Worm (Caenorhabditis elegans) whole organism, L2 larva: Measurements from ENCODE around the gene F23A7.8.

ENCODE experiments used
- aly-2 ChIP-seq: fragments of 150-350 bp; optimal IDR thresholded peaks from 2 replicates; lab custom pipeline; 2014; ENCODE audit warnings: missing biosample characterization, missing genetic modification characterization
- gmeb-1 ChIP-seq: fragments of 150-350 bp; optimal IDR thresholded peaks from 2 replicates; lab custom pipeline; 2014; ENCODE audit warnings: missing biosample characterization, missing genetic modification characterization
- lin-39 ChIP-seq: fragments of 150-350 bp; optimal IDR thresholded peaks from 2 replicates; lab custom pipeline; 2014; ENCODE audit warnings: missing biosample characterization, missing genetic modification reagents, missing genetic modification characterization
- lsy-2 ChIP-seq, 2 experiments: fragments of 150-350 bp in 1 of 2; sonication (generic microtip) in 1 of 2; optimal IDR thresholded peaks; 2 replicates each; lab custom pipeline; 2014 to 2017; ENCODE audit warnings: missing biosample characterization in 2 of 2, missing genetic modification characterization in 2 of 2
- nhr-10 ChIP-seq: sonication (generic microtip); optimal IDR thresholded peaks from 2 replicates; lab custom pipeline; 2017; ENCODE audit warnings: missing biosample characterization, missing genetic modification characterization
- nhr-12 ChIP-seq: fragments of 150-350 bp; optimal IDR thresholded peaks from 2 replicates; lab custom pipeline; 2014; ENCODE audit warnings: missing biosample characterization, missing genetic modification characterization
- nhr-129 ChIP-seq: fragments of 150-350 bp; optimal IDR thresholded peaks from 2 replicates; lab custom pipeline; 2014; ENCODE audit warnings: missing biosample characterization, missing genetic modification characterization
- skn-1 ChIP-seq: sonication (generic microtip); optimal IDR thresholded peaks from 2 replicates; lab custom pipeline; 2017; ENCODE audit warnings: missing biosample characterization, missing genetic modification characterization
- ztf-11 ChIP-seq: sonication (generic microtip); optimal IDR thresholded peaks from 2 replicates; lab custom pipeline; 2017; ENCODE audit warnings: missing biosample characterization, missing genetic modification characterization

- TF ChIP-seq nhr-129 (tag; lab: Kevin White, UChicago) (no peak), lsy-2 (tag; optimal IDR thresholded peaks at IDR 0.05; lab: Kevin White, UChicago) (no peak), nhr-12 (tag; lab: Kevin White, UChicago) (no peak), aly-2 (no peak), skn-1 (tag; lab: Kevin White, UChicago) (no peak), nhr-10 (tag; lab: Kevin White, UChicago) (no peak), gmeb-1 (tag; lab: Kevin White, UChicago) (no peak), lin-39 (no peak), ztf-11 (no peak)
Observed at ce11 chrX:16250679-16251078, 37.5 kb downstream of the F23A7.8 start, which contains the start of gene W10G6.6.
